Worm (Caenorhabditis elegans): ENCODE measurements around the gene nhr-27.

nhr-27 gene

DNA sequence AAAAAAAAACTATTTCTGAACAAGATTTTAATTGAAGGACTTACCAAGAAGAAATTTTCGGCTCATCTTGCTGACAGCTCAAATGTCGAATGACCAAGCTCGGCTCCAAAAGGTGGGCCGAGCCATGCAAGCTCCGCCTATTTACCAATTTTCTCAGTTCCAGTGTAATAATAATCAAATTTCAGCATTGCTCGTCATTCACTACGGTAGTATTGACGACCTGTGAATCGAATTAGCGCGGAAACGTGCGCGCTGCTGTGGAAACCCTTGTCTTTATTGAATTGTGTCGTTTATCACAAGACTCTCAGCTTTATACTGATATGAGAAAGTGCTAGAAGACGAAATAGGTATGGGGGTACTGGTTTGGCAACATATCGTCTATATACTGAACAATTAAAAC, 144.6 kb downstream of the nhr-27 start, which contains the start of gene nlp-76:
Gene nlp-76, minus strand, starts transcription at position 367 of the 400 bp plus-strand sequence.
- TF ChIP-seq Y105C5A.15 (GFP tag; IDR thresholded peaks at IDR 0.05) (no peak), F26F4.8 (GFP tag; conservative IDR thresholded peaks at IDR 0.05) (no peak), lin-13 (GFP tag; optimal IDR thresholded peaks at IDR 0.05) (no peak), ZK337.2 (GFP tag; IDR thresholded peaks at IDR 0.05) (no peak), lin-39 (tag; optimal IDR thresholded peaks at IDR 0.05) (no peak), aly-2 (tag; optimal IDR thresholded peaks at IDR 0.05) (no peak), zfp-3 (GFP tag; conservative IDR thresholded peaks at IDR 0.05) (0 out of 2 replicates have a peak, but pooled peaks have one; percentile 11), T26A8.4 (GFP tag; IDR thresholded peaks at IDR 0.05) (no peak; the same call in 1 of the 2 replicates), daf-19 (GFP tag; conservative IDR thresholded peaks at IDR 0.05) (no peak), fos-1 (tag; optimal IDR thresholded peaks at IDR 0.05) (no peak), dmd-9 (GFP tag; IDR thresholded peaks at IDR 0.05) (peak; percentile 41; the same call in 1 of the 2 replicates), attf-4 (tag; optimal IDR thresholded peaks at IDR 0.05) (no peak), lin-15B (tag; optimal IDR thresholded peaks at IDR 0.05) (no peak), mdt-29 (GFP tag; IDR thresholded peaks at IDR 0.05) (no peak), lim-7 (GFP tag; IDR thresholded peaks at IDR 0.05) (peak; percentile 61; the same call in 1 of the 2 replicates), egl-43 (GFP tag; IDR thresholded peaks at IDR 0.05) (0 out of 2 replicates have a peak, but pooled peaks have one; percentile 52), lin-29 (GFP tag; IDR thresholded peaks at IDR 0.05) (no peak), pqm-1 (tag; optimal IDR thresholded peaks at IDR 0.05) (no peak), sdz-12 (GFP tag; optimal IDR thresholded peaks at IDR 0.05) (peak; percentile 15), Y5F2A.4 (GFP tag; optimal IDR thresholded peaks at IDR 0.05) (no peak), nhr-237 (tag; optimal IDR thresholded peaks at IDR 0.05) (no peak), nhr-6 (tag; optimal IDR thresholded peaks at IDR 0.05) (no peak), cey-2 (tag; optimal IDR thresholded peaks at IDR 0.05; ENCODE audit: borderline replicate concordance, insufficient read depth) (no peak), D1046.2 (GFP tag; IDR thresholded peaks at IDR 0.05) (no peak), unc-62 (GFP tag; optimal IDR thresholded peaks at IDR 0.05 in 1 of 2) (no peak), unc-62 (tag; optimal IDR thresholded peaks at IDR 0.05) (no peak), lir-3 (tag; optimal IDR thresholded peaks at IDR 0.05) (no peak), nhr-25 (tag; optimal IDR thresholded peaks at IDR 0.05; ENCODE audit: borderline replicate concordance, insufficient read depth) (no peak), tra-1 (GFP tag; IDR thresholded peaks at IDR 0.05) (no peak), nhr-102 (tag; optimal IDR thresholded peaks at IDR 0.05) (no peak), madf-9 (GFP tag; conservative IDR thresholded peaks at IDR 0.05) (no peak), nhr-76 (tag; optimal IDR thresholded peaks at IDR 0.05) (no peak), nhr-10 (tag; optimal IDR thresholded peaks at IDR 0.05) (no peak), ztf-7 (tag; optimal IDR thresholded peaks at IDR 0.05) (no peak), vab-7 (GFP tag; IDR thresholded peaks at IDR 0.05) (no peak), egl-27 (tag; optimal IDR thresholded peaks at IDR 0.05) (no peak), dve-1 (tag; optimal IDR thresholded peaks at IDR 0.05; ENCODE audit: insufficient read depth) (no peak), gei-8 (GFP tag; optimal IDR thresholded peaks at IDR 0.05) (no peak), nhr-11 (tag; optimal IDR thresholded peaks at IDR 0.05) (no peak), zag-1 (tag; optimal IDR thresholded peaks at IDR 0.05) (no peak), snpc-4 (tag; optimal IDR thresholded peaks at IDR 0.05) (no peak), nhr-28 (tag; optimal IDR thresholded peaks at IDR 0.05) (no peak), unc-130 (GFP tag; optimal IDR thresholded peaks at IDR 0.05) (no peak), ceh-44 (GFP tag; IDR thresholded peaks at IDR 0.05) (no peak), mdl-1 (tag; optimal IDR thresholded peaks at IDR 0.05) (no peak), tag-97 (GFP tag; IDR thresholded peaks at IDR 0.05) (no peak), Y75B8A.6 (GFP tag; IDR thresholded peaks at IDR 0.05) (no peak), spr-3 (GFP tag; optimal IDR thresholded peaks at IDR 0.05) (peak; percentile 39), lsy-2 (tag; optimal IDR thresholded peaks at IDR 0.05) (peak in 1 of 2 experiments; percentile 37), hmg-1.1 (GFP tag; IDR thresholded peaks at IDR 0.05) (0 out of 2 replicates have a peak, but pooled peaks have one; percentile 36), zip-11 (GFP tag; IDR thresholded peaks at IDR 0.05) (no peak), madf-5 (GFP tag; IDR thresholded peaks at IDR 0.05) (no peak), nhr-42 (GFP tag; IDR thresholded peaks at IDR 0.05) (no peak)
